Worm (Caenorhabditis elegans) whole organism, L4 larva: ENCODE data around the gene srx-8.

ENCODE experiments used
- F26F4.8 ChIP-seq: fragments of 200-800 bp; sonication (Bioruptor generic); conservative IDR thresholded peaks from 2 replicates; pipeline ENCODE4 v1.3.6; 2022; ENCODE audit warnings: missing genetic modification characterization, missing compliant biosample characterization
- F37D6.2 ChIP-seq: sonication (generic microtip); optimal IDR thresholded peaks from 2 replicates; lab custom pipeline; 2016; ENCODE audit warnings: mild to moderate bottlenecking, missing genetic modification characterization, missing compliant biosample characterization
- Y48G9A.11 ChIP-seq: fragments of 200-800 bp; sonication (Bioruptor generic); IDR thresholded peaks from 2 replicates; pipeline ENCODE4 v1.3.6; 2022; ENCODE audit warnings: missing genetic modification reagents, missing genetic modification characterization, missing compliant biosample characterization
- Y75B8A.6 ChIP-seq: fragments of 200-800 bp; sonication (Bioruptor generic); IDR thresholded peaks from 2 replicates; pipeline ENCODE4 v1.3.6; 2022; ENCODE audit warnings: missing genetic modification reagents, missing genetic modification characterization, missing compliant biosample characterization
- ZK546.5 ChIP-seq, 2 experiments: sonication (generic microtip); optimal IDR thresholded peaks; 2 replicates each; lab custom pipeline; 2017; ENCODE audit warnings: missing biosample characterization in 2 of 2, missing genetic modification characterization in 2 of 2
- ceh-62 ChIP-seq: sonication (generic microtip); optimal IDR thresholded peaks from 2 replicates; lab custom pipeline; 2017; ENCODE audit warnings: missing biosample characterization, missing genetic modification characterization
- ctbp-1 ChIP-seq: fragments of 200-800 bp; sonication (Bioruptor generic); IDR thresholded peaks from 2 replicates; pipeline ENCODE4 v1.3.6; 2022; ENCODE audit warnings: missing genetic modification reagents, missing genetic modification characterization, missing compliant biosample characterization
- daf-12 ChIP-seq: fragments of 150-350 bp; optimal IDR thresholded peaks from 2 replicates; lab custom pipeline; 2014; ENCODE audit warnings: missing biosample characterization, missing genetic modification reagents, missing genetic modification characterization
- egl-27 ChIP-seq: sonication (generic microtip); optimal IDR thresholded peaks from 3 replicates; lab custom pipeline; 2017; ENCODE audit warnings: missing biosample characterization, missing genetic modification reagents, missing genetic modification characterization
- jun-1 ChIP-seq: fragments of 150-350 bp; optimal IDR thresholded peaks from 2 replicates; lab custom pipeline; 2014; ENCODE audit warnings: missing biosample characterization, missing genetic modification reagents, missing genetic modification characterization
- madf-9 ChIP-seq: fragments of 200-800 bp; sonication (Bioruptor generic); conservative IDR thresholded peaks from 2 replicates; pipeline ENCODE4 v1.3.6; 2022; ENCODE audit warnings: missing genetic modification reagents, missing genetic modification characterization, missing compliant biosample characterization
- mes-2 ChIP-seq: sonication (generic microtip); optimal IDR thresholded peaks from 2 replicates; lab custom pipeline; 2016; ENCODE audit warnings: missing genotype, mild to moderate bottlenecking, missing genetic modification characterization, missing compliant biosample characterization; ENCODE audit not compliant: poor library complexity, severe bottlenecking
- nhr-102 ChIP-seq: sonication (generic microtip); optimal IDR thresholded peaks from 2 replicates; lab custom pipeline; 2016; ENCODE audit warnings: mild to moderate bottlenecking, missing genetic modification characterization, moderate library complexity, missing compliant biosample characterization
- nhr-111 ChIP-seq: fragments of 200-800 bp; sonication (Bioruptor generic); optimal IDR thresholded peaks from 2 replicates; lab custom pipeline; 2018; ENCODE audit warnings: mild to moderate bottlenecking, missing genetic modification characterization, missing compliant biosample characterization
- nhr-28 ChIP-seq: fragments of 150-350 bp; optimal IDR thresholded peaks from 2 replicates; lab custom pipeline; 2014; ENCODE audit warnings: missing biosample characterization, missing genetic modification characterization
- pqm-1 ChIP-seq: sonication (generic microtip); optimal IDR thresholded peaks from 2 replicates; lab custom pipeline; 2017; ENCODE audit warnings: missing biosample characterization, missing genetic modification characterization
- tra-1 ChIP-seq: fragments of 200-800 bp; sonication (Bioruptor generic); IDR thresholded peaks from 2 replicates; pipeline ENCODE4 v1.3.6; 2022; ENCODE audit warnings: missing genetic modification reagents, missing genetic modification characterization, missing compliant biosample characterization
- zfp-2 ChIP-seq: sonication (generic microtip); optimal IDR thresholded peaks from 2 replicates; lab custom pipeline; 2016; ENCODE audit warnings: mild to moderate bottlenecking, missing genetic modification characterization, missing compliant biosample characterization
- zfp-3 ChIP-seq: fragments of 200-800 bp; sonication (Bioruptor generic); conservative IDR thresholded peaks from 2 replicates; pipeline ENCODE4 v1.3.6; 2022; ENCODE audit warnings: missing genetic modification reagents, missing genetic modification characterization, missing compliant biosample characterization

The srx-8 gene

DNA sequence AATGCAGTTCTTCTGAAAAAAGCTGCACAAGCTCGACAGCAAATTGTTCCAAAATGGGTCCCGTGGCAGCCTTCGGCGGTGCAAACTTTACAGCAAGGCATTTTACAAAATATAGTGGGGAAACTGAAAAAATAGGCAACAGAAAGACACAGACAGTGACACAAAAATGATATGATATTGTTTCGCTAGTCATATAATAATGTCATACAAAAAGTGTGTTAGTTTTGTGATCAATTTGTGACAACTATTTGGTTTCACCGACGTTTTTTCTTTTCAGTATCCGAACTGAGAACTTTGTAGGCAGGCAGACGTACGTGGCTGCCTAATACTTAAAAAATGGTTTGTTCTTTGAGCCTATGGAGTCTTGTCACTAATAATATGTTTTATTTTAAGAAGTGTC, 36.5 kb downstream of the srx-8 start, which contains the start of gene nhr-210:
Gene nhr-210, minus strand, starts transcription at position 101 of the 400 bp plus-strand sequence.
- TF ChIP-seq pqm-1 = peak; percentile 12
- no peak for TF ChIP-seq ceh-62 (tag; lab: Kevin White, UChicago)
- TF ChIP-seq nhr-102 (tag; lab: Kevin White, UChicago) = peak; percentile 77
- TF ChIP-seq F26F4.8 (GFP tag; lab: Robert Waterston, UW) = no peak
- peak; percentile 36 for TF ChIP-seq nhr-28

DNA sequence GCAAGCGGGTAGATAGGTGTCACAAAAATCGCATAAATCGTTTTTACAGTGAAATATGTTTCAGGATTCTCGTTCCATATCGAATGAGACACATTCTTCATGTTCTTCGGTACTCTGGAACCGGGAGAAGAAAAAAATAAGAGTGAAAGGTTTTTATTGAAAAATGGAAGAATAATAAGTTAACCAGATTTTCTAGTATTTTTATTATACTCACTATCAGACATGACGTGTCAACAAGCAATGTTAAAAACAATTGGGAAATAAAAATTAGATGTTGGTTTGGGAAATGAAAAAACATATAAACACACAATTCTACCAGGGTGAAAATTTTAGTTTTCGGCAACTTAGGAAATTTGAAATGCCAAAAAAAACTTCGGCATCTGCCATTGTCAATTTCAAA, 43.5 kb downstream of the srx-8 start, which contains the start of gene srh-37:
Gene srh-37, minus strand, starts transcription at position 101 of the 400 bp plus-strand sequence.
- TF ChIP-seq zfp-3 (GFP tag; lab: Robert Waterston, UW) (no peak), nhr-111 (GFP tag; lab: Kevin White, UChicago) (no peak), madf-9 (no peak), Y48G9A.11 (GFP tag; lab: Robert Waterston, UW) (no peak), egl-27 (no peak), ZK546.5 (tag; optimal IDR thresholded peaks at IDR 0.05; lab: Kevin White, UChicago) (no peak), mes-2 (tag; lab: Kevin White, UChicago) (no peak), F37D6.2 (tag; lab: Kevin White, UChicago) (no peak), Y75B8A.6 (no peak), tra-1 (GFP tag; lab: Robert Waterston, UW) (no peak), ceh-62 (tag; lab: Kevin White, UChicago) (no peak), daf-12 (tag; lab: Kevin White, UChicago) (no peak)

DNA sequence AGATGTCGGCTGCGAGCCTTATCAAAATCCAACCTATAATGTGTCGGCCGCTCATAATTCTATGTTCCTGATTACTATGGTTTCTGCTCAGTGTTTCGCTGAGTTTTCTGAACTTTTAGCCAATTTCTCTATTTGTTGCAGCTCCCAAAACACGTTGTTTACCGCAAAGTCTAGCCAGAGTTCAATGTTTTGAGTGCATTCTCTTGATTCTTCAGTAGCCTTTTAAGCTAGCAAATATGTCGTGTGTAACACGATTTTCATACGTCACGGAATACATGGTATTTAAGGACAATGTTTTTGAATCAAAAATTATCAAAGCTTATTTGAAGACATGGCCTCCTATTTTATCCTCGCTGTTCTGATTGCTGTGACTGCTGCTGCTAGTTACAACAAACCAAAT, 50.8 kb downstream of the srx-8 start, which contains the start of gene srlf-19:
Gene srlf-19, plus strand, starts transcription at position 301 of the 400 bp plus-strand sequence.
- TF ChIP-seq jun-1 = no peak
- no peak for TF ChIP-seq egl-27
- no peak for TF ChIP-seq zfp-2 (tag; lab: Kevin White, UChicago)
- no peak for TF ChIP-seq ctbp-1 (GFP tag; lab: Robert Waterston, UW)
